Fruit fly (Drosophila melanogaster) whole organism, embryonic: ENCODE data around the gene ihog.

Experiments
- BEAF-32 ChIP-seq: fragments of 200-800 bp; sonication (Bioruptor generic); optimal IDR thresholded peaks from 3 replicates; lab custom pipeline; 2017; ENCODE audit warnings: missing biosample characterization, missing genetic modification characterization, mild to moderate bottlenecking, moderate library complexity, missing genetic modification reagents
- BtbVII ChIP-seq: fragments of 200-800 bp; sonication (Bioruptor generic); optimal IDR thresholded peaks from 3 replicates; lab custom pipeline; 2017; ENCODE audit warnings: missing biosample characterization, mild to moderate bottlenecking, missing genetic modification characterization
- CG10654 ChIP-seq: fragments of 200-800 bp; sonication (Bioruptor generic); optimal IDR thresholded peaks from 2 replicates; lab custom pipeline; 2016; ENCODE audit warnings: missing biosample characterization, missing genetic modification characterization
- CG11398 ChIP-seq: fragments of 200-800 bp; sonication (Bioruptor generic); optimal IDR thresholded peaks from 2 replicates; lab custom pipeline; 2016; ENCODE audit warnings: missing biosample characterization, missing genetic modification characterization
- CG11504 ChIP-seq: fragments of 200-800 bp; sonication (Bioruptor generic); optimal IDR thresholded peaks from 3 replicates; lab custom pipeline; 2019; ENCODE audit warnings: missing biosample characterization, mild to moderate bottlenecking, missing genetic modification characterization, moderate library complexity
- CG12071 ChIP-seq: fragments of 200-800 bp; sonication (Bioruptor generic); optimal IDR thresholded peaks from 3 replicates; lab custom pipeline; 2018; ENCODE audit warnings: missing biosample characterization, mild to moderate bottlenecking, missing genetic modification characterization
- CG12236 ChIP-seq: fragments of 200-800 bp; sonication (Bioruptor generic); optimal IDR thresholded peaks from 2 replicates; lab custom pipeline; 2016; ENCODE audit warnings: missing biosample characterization, missing genetic modification characterization
- CG12391 ChIP-seq: fragments of 200-800 bp; sonication (Bioruptor generic); optimal IDR thresholded peaks from 3 replicates; lab custom pipeline; 2018; ENCODE audit warnings: missing biosample characterization, mild to moderate bottlenecking, missing genetic modification characterization, moderate library complexity
- CG12659 ChIP-seq: fragments of 200-800 bp; sonication (Bioruptor generic); optimal IDR thresholded peaks from 3 replicates; lab custom pipeline; 2017; ENCODE audit warnings: mild to moderate bottlenecking, missing biosample characterization, missing genetic modification reagents, missing genetic modification characterization
- CG13424 ChIP-seq: fragments of 200-800 bp; sonication (Bioruptor generic); optimal IDR thresholded peaks from 2 replicates; lab custom pipeline; 2019; ENCODE audit warnings: missing biosample characterization, mild to moderate bottlenecking, missing genetic modification characterization, moderate library complexity
- CG13624 ChIP-seq: fragments of 200-800 bp; sonication (Bioruptor generic); optimal IDR thresholded peaks from 2 replicates; lab custom pipeline; 2016; ENCODE audit warnings: missing biosample characterization, missing genetic modification characterization
- CG15514 ChIP-seq: fragments of 200-800 bp; sonication (Bioruptor generic); optimal IDR thresholded peaks from 3 replicates; lab custom pipeline; 2017; ENCODE audit warnings: missing biosample characterization, missing genetic modification characterization, mild to moderate bottlenecking, moderate library complexity, missing genetic modification reagents
- CG17829 ChIP-seq: fragments of 200-800 bp; optimal IDR thresholded peaks from 2 replicates; lab custom pipeline; 2019; ENCODE audit warnings: missing biosample characterization, mild to moderate bottlenecking, missing genetic modification characterization, moderate library complexity
- CG1792 ChIP-seq: fragments of 200-800 bp; sonication (Bioruptor generic); optimal IDR thresholded peaks from 2 replicates; lab custom pipeline; 2016; ENCODE audit warnings: missing biosample characterization, missing genetic modification characterization
- CG30020 ChIP-seq: fragments of 200-800 bp; optimal IDR thresholded peaks from 2 replicates; lab custom pipeline; 2019; ENCODE audit warnings: missing biosample characterization, mild to moderate bottlenecking, missing genetic modification characterization, moderate library complexity
- CG32532 ChIP-seq: fragments of 200-800 bp; sonication (Bioruptor generic); IDR thresholded peaks from 2 replicates; pipeline ENCODE4 v1.3.6; 2022; ENCODE audit warnings: missing biosample characterization, missing genetic modification characterization
- CG33213 ChIP-seq: fragments of 200-800 bp; sonication (Bioruptor generic); optimal IDR thresholded peaks from 3 replicates; lab custom pipeline; 2016; ENCODE audit warnings: missing biosample characterization, missing genetic modification characterization
- CG34422 ChIP-seq: fragments of 200-800 bp; sonication (Bioruptor generic); IDR thresholded peaks from 3 replicates; pipeline ENCODE4 v1.3.6; 2022; ENCODE audit warnings: missing biosample characterization, missing genetic modification characterization
- CG3847 ChIP-seq: fragments of 200-800 bp; sonication (Bioruptor generic); IDR thresholded peaks from 2 replicates; pipeline ENCODE4 v1.3.6; 2022; ENCODE audit warnings: missing biosample characterization, missing genetic modification characterization
- Dp ChIP-seq: fragments of 200-800 bp; sonication (Bioruptor generic); optimal IDR thresholded peaks from 2 replicates; lab custom pipeline; 2018; ENCODE audit warnings: missing biosample characterization, mild to moderate bottlenecking, missing genetic modification characterization, moderate library complexity
- HmgZ ChIP-seq: fragments of 200-800 bp; sonication (Bioruptor generic); optimal IDR thresholded peaks from 2 replicates; lab custom pipeline; 2018; ENCODE audit warnings: missing biosample characterization, mild to moderate bottlenecking, missing genetic modification characterization
- Hmr ChIP-seq: fragments of 200-800 bp; sonication (Bioruptor generic); optimal IDR thresholded peaks from 3 replicates; lab custom pipeline; 2017; ENCODE audit warnings: mild to moderate bottlenecking, missing biosample characterization, missing genetic modification reagents, missing genetic modification characterization
- Hr39 ChIP-seq: fragments of >200 bp; optimal IDR thresholded peaks from 2 replicates; lab custom pipeline; 2017
- NC2α ChIP-seq: fragments of 200-800 bp; sonication (Bioruptor generic); optimal IDR thresholded peaks from 2 replicates; lab custom pipeline; 2016; ENCODE audit warnings: missing biosample characterization, missing genetic modification characterization
- NC2β ChIP-seq: fragments of 200-800 bp; sonication (Bioruptor generic); optimal IDR thresholded peaks from 2 replicates; lab custom pipeline; 2016; ENCODE audit warnings: missing biosample characterization, missing genetic modification characterization
- NFAT ChIP-seq: fragments of 200-800 bp; sonication (Bioruptor generic); IDR thresholded peaks from 2 replicates; pipeline ENCODE4 v1.3.6; 2022; ENCODE audit warnings: missing biosample characterization, missing genetic modification characterization
- Pdp1 ChIP-seq, 2 experiments: fragments of 200-800 bp; sonication (Bioruptor generic); optimal IDR thresholded peaks; 3 replicates each; lab custom pipeline; 2016; ENCODE audit warnings: missing biosample characterization in 2 of 2, missing genetic modification characterization in 2 of 2, mild to moderate bottlenecking in 1 of 2, moderate library complexity in 1 of 2
- Sry-δ ChIP-seq: fragments of 200-800 bp; sonication (Bioruptor generic); optimal IDR thresholded peaks from 2 replicates; lab custom pipeline; 2016; ENCODE audit warnings: missing biosample characterization, missing genetic modification characterization
- Ssrp ChIP-seq: fragments of 200-800 bp; sonication (Bioruptor generic); optimal IDR thresholded peaks from 2 replicates; lab custom pipeline; 2018; ENCODE audit warnings: missing biosample characterization, mild to moderate bottlenecking, missing genetic modification characterization, moderate library complexity
- YL-1 ChIP-seq: fragments of 200-800 bp; sonication (Bioruptor generic); optimal IDR thresholded peaks from 3 replicates; lab custom pipeline; 2017; ENCODE audit warnings: missing biosample characterization, mild to moderate bottlenecking, missing genetic modification characterization
- cato ChIP-seq: fragments of 200-800 bp; sonication (Bioruptor generic); optimal IDR thresholded peaks from 2 replicates; lab custom pipeline; 2016; ENCODE audit warnings: missing biosample characterization, missing genetic modification characterization, borderline replicate concordance
- chinmo ChIP-seq: fragments of 200-800 bp; sonication (Bioruptor generic); IDR thresholded peaks from 4 replicates; pipeline ENCODE4 v1.3.6; 2022; ENCODE audit warnings: missing biosample characterization, missing genetic modification characterization; ENCODE audit not compliant: partially characterized antibody
- crp ChIP-seq, 2 experiments: fragments of 200-800 bp; sonication (Bioruptor generic); optimal IDR thresholded peaks; 2 replicates in 1 of 2; 3 replicates in 1 of 2; lab custom pipeline; 2017; ENCODE audit warnings: missing biosample characterization in 2 of 2, missing genetic modification characterization in 2 of 2, mild to moderate bottlenecking in 1 of 2, moderate library complexity in 1 of 2
- cwo ChIP-seq: fragments of 200-800 bp; sonication (Bioruptor generic); optimal IDR thresholded peaks from 3 replicates; lab custom pipeline; 2017; ENCODE audit warnings: missing biosample characterization, missing genetic modification characterization, mild to moderate bottlenecking, moderate library complexity, missing genetic modification reagents
- en ChIP-seq: fragments of 200-800 bp; sonication (Bioruptor generic); optimal IDR thresholded peaks from 2 replicates; lab custom pipeline; 2016; ENCODE audit warnings: missing biosample characterization, missing genetic modification characterization
- ewg ChIP-seq: fragments of 200-800 bp; sonication (Bioruptor generic); optimal IDR thresholded peaks from 3 replicates; lab custom pipeline; 2017; ENCODE audit warnings: mild to moderate bottlenecking, missing biosample characterization, missing genetic modification reagents, missing genetic modification characterization
- gfzf ChIP-seq: fragments of 200-800 bp; sonication (Bioruptor generic); optimal IDR thresholded peaks from 2 replicates; lab custom pipeline; 2016; ENCODE audit warnings: missing biosample characterization, mild to moderate bottlenecking, missing genetic modification characterization, moderate library complexity
- knrl ChIP-seq: fragments of 200-800 bp; sonication (Bioruptor generic); IDR thresholded peaks from 3 replicates; pipeline ENCODE4 v1.3.6; 2022; ENCODE audit warnings: missing biosample characterization, missing genetic modification characterization; ENCODE audit not compliant: partially characterized antibody
- maf-S ChIP-seq: fragments of 200-800 bp; sonication (Bioruptor generic); optimal IDR thresholded peaks from 2 replicates; lab custom pipeline; 2016; ENCODE audit warnings: missing biosample characterization, missing genetic modification characterization
- nerfin-1 ChIP-seq: fragments of 200-800 bp; sonication (Bioruptor generic); optimal IDR thresholded peaks from 3 replicates; lab custom pipeline; 2019; ENCODE audit warnings: missing biosample characterization, mild to moderate bottlenecking, missing genetic modification characterization, moderate library complexity
- nmo ChIP-seq: fragments of 200-800 bp; sonication (Bioruptor generic); optimal IDR thresholded peaks from 2 replicates; lab custom pipeline; 2018; ENCODE audit warnings: missing biosample characterization, mild to moderate bottlenecking, missing genetic modification characterization, moderate library complexity
- p53 ChIP-seq: fragments of 200-800 bp; sonication (Bioruptor generic); optimal IDR thresholded peaks from 2 replicates; lab custom pipeline; 2016; ENCODE audit warnings: missing biosample characterization, missing genetic modification characterization
- phol ChIP-seq: fragments of 200-800 bp; sonication (Bioruptor generic); optimal IDR thresholded peaks from 3 replicates; lab custom pipeline; 2018; ENCODE audit warnings: missing biosample characterization, mild to moderate bottlenecking, missing genetic modification characterization, moderate library complexity
- repo ChIP-seq: fragments of 200-800 bp; sonication (Bioruptor generic); optimal IDR thresholded peaks from 2 replicates; lab custom pipeline; 2016; ENCODE audit warnings: missing biosample characterization, missing genetic modification characterization
- sens ChIP-seq: fragments of 200-800 bp; sonication (Bioruptor generic); peaks from one replicate; lab custom pipeline; 2016; ENCODE audit warnings: missing biosample characterization, missing genetic modification characterization
- sna ChIP-seq: fragments of 200-800 bp; sonication (Bioruptor generic); IDR thresholded peaks from 2 replicates; pipeline ENCODE4 v1.3.6; 2022; ENCODE audit warnings: missing biosample characterization, missing genetic modification characterization; ENCODE audit not compliant: partially characterized antibody
- trem ChIP-seq: fragments of 200-800 bp; optimal IDR thresholded peaks from 3 replicates; lab custom pipeline; 2019; ENCODE audit warnings: missing biosample characterization, mild to moderate bottlenecking, missing genetic modification characterization, moderate library complexity
- unc-4 ChIP-seq: fragments of 200-800 bp; sonication (Bioruptor generic); IDR thresholded peaks from 2 replicates; pipeline ENCODE4 v1.3.6; 2022; ENCODE audit warnings: missing biosample characterization, missing genetic modification characterization; ENCODE audit not compliant: partially characterized antibody
- wor ChIP-seq: fragments of 200-800 bp; sonication (Bioruptor generic); IDR thresholded peaks from 2 replicates; pipeline ENCODE4 v1.3.6; 2022; ENCODE audit warnings: missing biosample characterization, missing genetic modification characterization
- zen2 ChIP-seq: fragments of 200-800 bp; sonication (Bioruptor generic); IDR thresholded peaks from 3 replicates; pipeline ENCODE4 v1.3.6; 2022; ENCODE audit warnings: missing biosample characterization, missing genetic modification characterization; ENCODE audit not compliant: partially characterized antibody

ihog gene

DNA sequence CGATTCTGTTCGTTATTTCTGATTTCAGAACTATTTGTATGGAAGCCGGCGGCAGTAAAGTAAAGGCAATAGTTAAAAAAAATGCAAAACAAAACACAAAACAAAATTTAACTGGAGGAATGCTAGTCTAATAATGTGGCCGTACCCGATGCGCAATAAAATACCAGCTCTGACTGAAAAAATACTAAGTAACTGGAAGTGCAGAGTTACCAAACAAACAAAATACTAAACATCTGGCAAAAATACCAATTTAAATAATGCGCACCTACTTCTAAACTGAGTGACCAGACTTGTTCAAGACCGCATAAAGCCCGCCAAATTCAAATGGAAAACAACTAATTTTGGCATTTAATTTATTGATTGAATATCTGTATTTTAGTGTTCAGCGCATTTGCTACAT lies 34.6 kb downstream of the ihog start, which contains the start of gene Wee1 (continued):
- TF ChIP-seq knrl (GFP tag; lab: Robert Waterston, UW) (no peak), p53 (GFP tag; lab: Kevin White, UChicago) (no peak), CG32532 (GFP tag; lab: Robert Waterston, UW) (no peak), Sry-δ (GFP tag; lab: Kevin White, UChicago) (peak; percentile 41), Ssrp (tag; lab: Kevin White, UChicago) (no peak), en (GFP tag; lab: Kevin White, UChicago) (no peak), cwo (GFP tag; lab: Kevin White, UChicago) (no peak), repo (GFP tag; lab: Kevin White, UChicago) (no peak), Pdp1 (GFP tag; optimal IDR thresholded peaks at IDR 0.05; lab: Kevin White, UChicago) (peak in 1 of 2 experiments; percentile 45), CG10654 (GFP tag; lab: Kevin White, UChicago) (no peak), sna (GFP tag; lab: Robert Waterston, UW) (0 out of 2 replicates have a peak, but pooled peaks have one; percentile 25), nerfin-1 (peak; percentile 99), CG34422 (GFP tag; lab: Robert Waterston, UW) (no peak), CG3847 (GFP tag; lab: Robert Waterston, UW) (peak; percentile 71), BEAF-32 (GFP tag; lab: Kevin White, UChicago) (peak; percentile 47), BtbVII (GFP tag; lab: Kevin White, UChicago) (no peak), crp (GFP tag; optimal IDR thresholded peaks at IDR 0.05; lab: Kevin White, UChicago) (peak in 1 of 2 experiments; percentile 7), YL-1 (GFP tag; lab: Kevin White, UChicago) (peak; percentile 75), trem (peak; percentile 60), sens (GFP tag; lab: Kevin White, UChicago) (peak; percentile 55), Hmr (GFP tag; lab: Kevin White, UChicago) (no peak), NC2β (GFP tag; lab: Kevin White, UChicago) (peak; percentile 8), nmo (GFP tag; lab: Kevin White, UChicago) (peak; percentile 84), gfzf (GFP tag; lab: Kevin White, UChicago) (peak; percentile 98), CG13624 (GFP tag; lab: Kevin White, UChicago) (no peak), CG17829 (tag; lab: Kevin White, UChicago) (peak; percentile 50), CG30020 (tag; lab: Kevin White, UChicago) (peak; percentile 28), CG12071 (GFP tag; lab: Kevin White, UChicago) (no peak), CG13424 (tag; lab: Kevin White, UChicago) (no peak), maf-S (no peak), wor (GFP tag; lab: Robert Waterston, UW) (no peak), CG11504 (tag; lab: Kevin White, UChicago) (no peak), cato (no peak), CG12659 (GFP tag; lab: Kevin White, UChicago) (peak; percentile 72), CG33213 (GFP tag; lab: Kevin White, UChicago) (peak; percentile 40), Hr39 (no peak), unc-4 (GFP tag; lab: Robert Waterston, UW) (peak; percentile 16; the same call in 1 of the 2 replicates), chinmo (GFP tag; lab: Robert Waterston, UW) (peak; percentile 63; the same call in 1 of the 4 replicates), ewg (peak; percentile 25), zen2 (GFP tag; lab: Robert Waterston, UW) (no peak), NC2α (no peak), CG11398 (no peak), phol (tag; lab: Kevin White, UChicago) (peak; percentile 40), HmgZ (peak; percentile 84), Dp (peak; percentile 95), CG1792 (GFP tag; lab: Kevin White, UChicago) (no peak), CG15514 (GFP tag; lab: Kevin White, UChicago) (peak; percentile 51), NFAT (GFP tag; lab: Robert Waterston, UW) (no peak), CG12391 (peak; percentile 39), CG12236 (GFP tag; lab: Kevin White, UChicago) (no peak)
